Worm (Caenorhabditis elegans) whole organism, L2 larva: ENCODE results near the gene F42G10.1.

Experiments
- blmp-1 ChIP-seq: sonication (generic microtip); optimal IDR thresholded peaks from 2 replicates; lab custom pipeline; 2017; ENCODE audit warnings: missing genetic modification characterization, mild to moderate bottlenecking, missing compliant biosample characterization, antibody characterized with exemption, moderate library complexity; ENCODE audit not compliant: insufficient read depth
- ceh-82 ChIP-seq: fragments of 150-350 bp; optimal IDR thresholded peaks from 2 replicates; lab custom pipeline; 2014; ENCODE audit warnings: missing biosample characterization, missing genetic modification characterization
- egl-27 ChIP-seq: sonication (generic microtip); optimal IDR thresholded peaks from 3 replicates; lab custom pipeline; 2017; ENCODE audit warnings: missing biosample characterization, missing genetic modification reagents, missing genetic modification characterization
- mdl-1 ChIP-seq, 2 experiments: fragments of 150-350 bp in 1 of 2; sonication (generic microtip) in 1 of 2; optimal IDR thresholded peaks; 2 replicates each; lab custom pipeline; 2017; ENCODE audit warnings: missing biosample characterization in 2 of 2, missing genetic modification characterization in 2 of 2
- nhr-10 ChIP-seq: sonication (generic microtip); optimal IDR thresholded peaks from 2 replicates; lab custom pipeline; 2017; ENCODE audit warnings: missing biosample characterization, missing genetic modification characterization
- nhr-12 ChIP-seq: fragments of 150-350 bp; optimal IDR thresholded peaks from 2 replicates; lab custom pipeline; 2014; ENCODE audit warnings: missing biosample characterization, missing genetic modification characterization
- nhr-23 ChIP-seq: fragments of 150-350 bp; optimal IDR thresholded peaks from 2 replicates; lab custom pipeline; 2014; ENCODE audit warnings: missing biosample characterization, missing genetic modification reagents, missing genetic modification characterization
- nhr-25 ChIP-seq: fragments of 150-350 bp; sonication (generic microtip); optimal IDR thresholded peaks from 3 replicates; lab custom pipeline; 2014; ENCODE audit warnings: missing biosample characterization, missing genetic modification characterization
- sem-4 ChIP-seq: fragments of 150-350 bp; optimal IDR thresholded peaks from 2 replicates; lab custom pipeline; 2014; ENCODE audit warnings: missing biosample characterization, missing genetic modification reagents, missing genetic modification characterization
- unc-39 ChIP-seq: fragments of 150-350 bp; optimal IDR thresholded peaks from 2 replicates; lab custom pipeline; 2014; ENCODE audit warnings: missing biosample characterization, missing genetic modification characterization

DNA sequence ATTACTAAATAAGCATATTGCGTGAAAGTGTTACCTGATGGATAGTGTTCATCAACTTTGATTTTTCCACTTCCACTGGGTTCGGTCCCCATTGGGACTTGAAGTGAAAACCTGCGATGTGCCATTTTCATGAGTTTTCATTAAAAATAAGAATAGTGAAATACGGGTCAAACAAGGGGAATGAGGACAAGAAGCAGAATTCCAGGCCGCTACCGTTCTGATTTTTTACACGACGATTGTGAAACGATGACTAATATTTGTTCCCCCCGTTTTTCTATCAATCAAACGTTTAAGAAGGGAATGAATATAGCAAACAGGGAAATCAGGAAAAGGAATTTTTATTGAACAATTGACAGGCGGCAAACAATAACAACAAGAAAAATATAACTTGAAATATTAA is 47.7 kb upstream of the F42G10.1 start, which contains the start of gene mlck-1:
- no peak for TF ChIP-seq egl-27 (tag; lab: Kevin White, UChicago)
- no peak for TF ChIP-seq nhr-25
- TF ChIP-seq blmp-1 (tag; lab: Kevin White, UChicago) = no peak
- TF ChIP-seq sem-4 (tag; lab: Kevin White, UChicago) = no peak
- TF ChIP-seq nhr-12 = no peak
- no peak for TF ChIP-seq unc-39 (tag; lab: Kevin White, UChicago)
- no peak for TF ChIP-seq mdl-1 (tag; optimal IDR thresholded peaks at IDR 0.05; lab: Kevin White, UChicago)
- TF ChIP-seq nhr-23 = no peak
- TF ChIP-seq ceh-82 (tag; lab: Kevin White, UChicago) = no peak
- TF ChIP-seq nhr-10 (tag; lab: Kevin White, UChicago) = no peak
